Worm (Caenorhabditis elegans) whole organism, midembryonic: Measurements from ENCODE around the gene F52B10.3.

ENCODE experiments used
- T22C8.4 ChIP-seq: fragments of 200-800 bp; sonication (Bioruptor generic); IDR thresholded peaks from 2 replicates; pipeline ENCODE4 v1.3.6; 2022; ENCODE audit warnings: missing genetic modification characterization, missing compliant biosample characterization
- cog-1 ChIP-seq: sonication (generic microtip); optimal IDR thresholded peaks from 2 replicates; lab custom pipeline; 2016; ENCODE audit warnings: missing genetic modification characterization, missing compliant biosample characterization
- flt-1 ChIP-seq: fragments of 200-800 bp; sonication (Bioruptor generic); IDR thresholded peaks from 2 replicates; pipeline ENCODE4 v1.3.6; 2022; ENCODE audit warnings: missing genetic modification characterization, missing compliant biosample characterization
- klf-2 ChIP-seq: fragments of 200-800 bp; sonication (Bioruptor generic); conservative IDR thresholded peaks from 2 replicates; pipeline ENCODE4 v1.3.6; 2022; ENCODE audit warnings: missing genetic modification reagents, missing genetic modification characterization, missing compliant biosample characterization
- med-1 ChIP-seq: sonication (generic microtip); optimal IDR thresholded peaks from 2 replicates; lab custom pipeline; 2017; ENCODE audit warnings: missing genetic modification characterization, mild to moderate bottlenecking, missing compliant biosample characterization, antibody characterized with exemption, missing genetic modification reagents; ENCODE audit not compliant: insufficient read depth
- ref-1 ChIP-seq: fragments of 200-800 bp; sonication (Bioruptor generic); conservative IDR thresholded peaks from 2 replicates; pipeline ENCODE4 v1.3.6; 2022; ENCODE audit warnings: missing genetic modification reagents, missing genetic modification characterization, missing compliant biosample characterization
- tab-1 ChIP-seq: fragments of 200-800 bp; sonication (Bioruptor generic); IDR thresholded peaks from 2 replicates; pipeline ENCODE4 v1.3.6; 2022; ENCODE audit warnings: missing genetic modification characterization, missing compliant biosample characterization
- ztf-23 ChIP-seq: fragments of 200-800 bp; sonication (Bioruptor generic); IDR thresholded peaks from 2 replicates; pipeline ENCODE4 v1.3.6; 2022; ENCODE audit warnings: missing genetic modification reagents, missing genetic modification characterization, missing compliant biosample characterization
- ztf-29 ChIP-seq: fragments of 200-800 bp; sonication (Bioruptor generic); IDR thresholded peaks from 2 replicates; pipeline ENCODE4 v1.3.6; 2022; ENCODE audit warnings: missing genetic modification reagents, missing genetic modification characterization, missing compliant biosample characterization

F52B10.3 gene

DNA sequence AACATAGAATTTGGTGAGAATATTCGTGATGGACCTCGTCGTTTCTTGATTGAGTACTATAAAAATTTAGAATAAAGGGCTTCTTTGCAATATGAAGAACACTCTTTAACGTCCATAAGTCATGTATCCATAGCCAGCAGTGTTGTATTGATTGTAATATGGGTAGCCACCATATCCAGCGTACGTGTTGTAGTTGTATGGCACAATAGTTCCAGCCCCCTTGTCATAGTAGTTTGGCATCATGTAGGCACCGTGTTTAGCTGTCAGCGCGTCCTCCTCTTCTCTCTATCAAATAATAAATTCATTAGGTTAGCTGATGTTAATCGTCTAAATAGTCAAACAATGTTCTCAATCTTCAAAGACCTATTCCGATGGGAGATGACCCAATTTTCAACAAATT is 24.9 kb downstream of the F52B10.3 start:
- TF ChIP-seq ztf-23 (GFP tag; lab: Robert Waterston, UW) (no peak), ztf-29 (GFP tag; lab: Robert Waterston, UW) (no peak), klf-2 (GFP tag; lab: Robert Waterston, UW) (no peak), med-1 (GFP tag; lab: Kevin White, UChicago) (no peak)

DNA sequence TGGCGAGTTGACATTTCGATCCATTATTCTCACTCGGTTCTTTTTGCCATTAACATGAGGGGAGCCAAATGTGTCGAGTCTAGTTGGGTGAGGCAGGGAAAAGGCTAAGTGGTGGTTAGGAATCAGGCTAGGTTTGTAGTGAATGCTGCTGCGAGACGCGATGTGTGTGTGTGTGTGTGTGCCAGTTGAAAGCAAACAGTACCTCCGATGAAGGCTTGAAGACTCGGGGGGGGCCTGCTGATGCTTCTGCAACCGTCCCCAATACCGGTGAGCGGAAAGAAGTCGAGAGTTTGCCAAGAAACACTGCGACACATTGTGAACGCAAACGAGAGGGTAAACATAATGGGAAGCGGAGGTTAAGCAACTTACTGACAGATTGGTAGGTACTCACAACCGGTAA is 27.1 kb downstream of the F52B10.3 start, which contains the start of gene F53B3.3:
TSS of gene F53B3.3 (minus strand) at position 101 of the 400 bp plus-strand sequence.
- 0 out of 2 replicates have a peak, but pooled peaks have one; percentile 12 for TF ChIP-seq ztf-29 (GFP tag; lab: Robert Waterston, UW)
- TF ChIP-seq cog-1 (tag; lab: Kevin White, UChicago) = no peak

DNA sequence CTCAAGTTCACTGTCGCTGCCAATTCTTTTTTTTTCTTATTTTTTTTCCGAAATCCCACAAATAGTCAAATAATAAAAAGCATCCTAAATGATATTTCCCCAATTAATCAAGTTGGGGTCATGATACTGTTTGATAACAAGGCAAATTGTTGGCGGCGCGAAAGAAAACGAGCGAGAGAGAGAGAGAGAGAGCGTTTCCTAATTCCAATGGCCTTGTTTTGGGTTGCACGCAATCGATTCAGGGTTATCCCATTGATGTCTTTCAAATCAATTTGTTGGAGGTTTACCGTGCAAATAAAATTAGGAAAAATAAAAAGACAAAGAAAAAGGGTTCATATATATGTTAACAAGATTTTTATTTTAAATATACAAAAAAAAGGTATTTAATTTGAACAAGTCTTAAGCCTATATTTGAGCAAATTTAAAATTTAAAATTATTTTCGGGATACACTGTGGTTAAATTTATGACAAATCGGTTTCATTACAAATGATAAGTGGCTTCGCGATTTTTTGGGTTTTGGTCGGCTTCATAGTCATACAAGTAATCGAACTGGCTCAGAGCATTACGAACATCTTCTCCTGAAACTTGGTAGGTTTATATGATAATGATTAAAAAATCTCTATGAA is 32.5 kb downstream of the F52B10.3 start:
- TF ChIP-seq tab-1 (no peak), ztf-23 (GFP tag; lab: Robert Waterston, UW) (no peak)

DNA sequence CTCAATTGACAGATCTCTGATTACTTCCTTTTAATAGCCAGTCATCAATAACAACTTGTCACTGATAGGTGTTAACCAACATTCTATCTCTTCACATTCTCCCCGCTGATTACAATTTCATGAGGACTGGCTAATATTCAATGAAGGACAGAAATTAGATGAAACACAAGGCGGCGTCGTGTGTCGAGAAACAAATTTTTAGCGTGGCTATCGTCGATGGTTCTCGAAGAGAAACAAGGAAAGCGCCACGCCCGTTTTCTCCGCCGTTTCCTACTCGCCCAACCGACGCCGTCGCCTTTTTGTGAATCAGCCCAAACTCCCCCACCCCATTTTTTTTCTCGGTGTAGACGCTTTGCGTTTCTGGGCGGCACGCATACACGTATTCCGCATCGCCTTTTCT is 34.2 kb downstream of the F52B10.3 start, which contains the start of gene F53B3.6:
TSS of gene F53B3.6 (plus strand) at position 284 of the 400 bp plus-strand sequence.
- TF ChIP-seq ztf-29 (GFP tag; lab: Robert Waterston, UW) (no peak), ref-1 (no peak), flt-1 (GFP tag; lab: Robert Waterston, UW) (no peak), ztf-23 (GFP tag; lab: Robert Waterston, UW) (no peak), tab-1 (no peak), med-1 (GFP tag; lab: Kevin White, UChicago) (no peak), cog-1 (tag; lab: Kevin White, UChicago) (no peak), T22C8.4 (no peak), klf-2 (GFP tag; lab: Robert Waterston, UW) (no peak)

DNA sequence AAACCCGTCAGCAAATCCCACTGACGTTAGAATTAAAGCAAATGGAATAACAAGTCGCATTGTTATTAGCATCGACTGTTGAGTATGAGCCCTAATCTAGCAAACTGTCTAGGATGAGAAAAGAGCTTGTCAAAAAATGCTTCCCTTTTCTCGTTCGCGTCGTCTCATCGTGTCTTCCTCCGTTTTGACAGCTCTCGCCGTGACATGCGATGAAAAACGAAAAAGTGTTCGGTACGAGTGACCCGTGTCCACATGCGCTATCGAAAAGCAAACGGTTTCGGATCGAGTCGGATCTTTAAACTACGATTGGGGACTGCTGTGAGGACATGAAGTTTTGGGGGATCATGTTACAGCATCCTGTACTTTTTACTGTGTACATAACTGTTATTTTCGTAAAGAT is 35.8 kb downstream of the F52B10.3 start, which contains the start of gene comt-1:
TSS of gene comt-1 (minus strand) at position 101 of the 400 bp plus-strand sequence.
- TF ChIP-seq T22C8.4 = no peak
- no peak for TF ChIP-seq ztf-29 (GFP tag; lab: Robert Waterston, UW)
- no peak for TF ChIP-seq ref-1
- no peak for TF ChIP-seq ztf-23 (GFP tag; lab: Robert Waterston, UW)
- TF ChIP-seq flt-1 (GFP tag; lab: Robert Waterston, UW) = no peak
- no peak for TF ChIP-seq klf-2 (GFP tag; lab: Robert Waterston, UW)
- no peak for TF ChIP-seq med-1 (GFP tag; lab: Kevin White, UChicago)
- no peak for TF ChIP-seq cog-1 (tag; lab: Kevin White, UChicago)
- TF ChIP-seq tab-1 = no peak

DNA sequence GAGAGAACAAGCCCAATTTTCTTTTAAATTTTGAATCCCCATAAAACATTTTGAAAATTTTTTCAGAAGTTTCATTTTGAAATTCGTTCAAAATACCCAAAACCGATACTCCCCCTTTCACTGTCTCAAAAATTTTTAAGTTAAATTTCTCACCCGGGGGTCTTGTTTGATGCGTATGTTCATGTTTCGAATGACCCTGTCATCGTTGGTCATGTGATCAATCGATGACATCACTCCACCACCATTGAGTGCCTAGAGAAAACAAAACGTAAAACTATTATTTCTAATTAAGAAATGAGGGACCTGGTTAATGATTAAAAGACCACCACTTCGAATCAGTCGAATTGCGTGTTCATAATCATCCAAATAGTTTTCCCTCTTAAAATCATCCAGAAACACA is 39.8 kb downstream of the F52B10.3 start:
- TF ChIP-seq ztf-23 (GFP tag; lab: Robert Waterston, UW) = no peak
- no peak for TF ChIP-seq ztf-29 (GFP tag; lab: Robert Waterston, UW)
- no peak for TF ChIP-seq flt-1 (GFP tag; lab: Robert Waterston, UW)
- no peak for TF ChIP-seq cog-1 (tag; lab: Kevin White, UChicago)
- no peak for TF ChIP-seq klf-2 (GFP tag; lab: Robert Waterston, UW)
- TF ChIP-seq T22C8.4 = no peak
- TF ChIP-seq tab-1 = no peak
- TF ChIP-seq med-1 (GFP tag; lab: Kevin White, UChicago) = no peak
- no peak for TF ChIP-seq ref-1

DNA sequence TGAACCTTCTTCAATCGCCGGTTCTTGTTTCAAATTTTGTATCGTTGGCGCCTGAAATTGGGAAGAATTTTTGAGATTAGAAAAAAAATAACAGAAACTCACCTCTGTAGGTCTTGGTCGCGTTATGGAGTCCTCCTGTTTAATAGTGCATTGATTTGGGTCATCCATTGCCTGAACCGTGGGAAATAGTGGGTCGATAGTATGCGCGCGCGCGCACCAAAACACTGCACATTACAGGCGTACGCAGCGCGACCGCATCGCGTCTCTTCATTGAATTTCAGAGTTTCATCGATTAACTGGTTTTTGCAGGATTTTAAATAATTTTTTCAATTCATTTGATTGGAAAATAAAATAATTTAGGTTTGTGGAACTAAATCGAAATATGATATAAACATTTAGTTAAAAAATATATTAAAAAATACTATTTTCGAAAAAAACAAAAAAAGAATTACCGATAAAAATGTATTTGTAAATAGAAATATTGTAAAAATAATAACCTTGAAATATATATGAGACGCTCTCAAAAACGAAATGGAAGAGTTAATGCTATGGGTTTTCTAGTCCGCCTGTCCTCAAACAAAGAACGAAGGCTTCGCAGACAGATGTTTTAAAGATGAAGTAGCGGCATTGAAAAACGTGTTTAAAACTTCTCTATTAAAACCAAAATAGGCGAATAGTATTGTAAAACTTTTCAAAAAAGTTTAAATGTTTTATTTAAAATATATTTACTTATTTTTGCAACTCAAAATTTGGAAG is 40.9 kb downstream of the F52B10.3 start, which contains the start of gene tra-4:
TSS of gene tra-4 (minus strand) at position 534 of the 756 bp plus-strand sequence.
- no peak for TF ChIP-seq cog-1 (tag; lab: Kevin White, UChicago)
- no peak for TF ChIP-seq flt-1 (GFP tag; lab: Robert Waterston, UW)
- TF ChIP-seq ref-1 = no peak
- TF ChIP-seq ztf-29 (GFP tag; lab: Robert Waterston, UW) = no peak
- TF ChIP-seq tab-1 = no peak
- TF ChIP-seq ztf-23 (GFP tag; lab: Robert Waterston, UW) = no peak
- no peak for TF ChIP-seq med-1 (GFP tag; lab: Kevin White, UChicago)
- no peak for TF ChIP-seq T22C8.4
- TF ChIP-seq klf-2 (GFP tag; lab: Robert Waterston, UW) = no peak

DNA sequence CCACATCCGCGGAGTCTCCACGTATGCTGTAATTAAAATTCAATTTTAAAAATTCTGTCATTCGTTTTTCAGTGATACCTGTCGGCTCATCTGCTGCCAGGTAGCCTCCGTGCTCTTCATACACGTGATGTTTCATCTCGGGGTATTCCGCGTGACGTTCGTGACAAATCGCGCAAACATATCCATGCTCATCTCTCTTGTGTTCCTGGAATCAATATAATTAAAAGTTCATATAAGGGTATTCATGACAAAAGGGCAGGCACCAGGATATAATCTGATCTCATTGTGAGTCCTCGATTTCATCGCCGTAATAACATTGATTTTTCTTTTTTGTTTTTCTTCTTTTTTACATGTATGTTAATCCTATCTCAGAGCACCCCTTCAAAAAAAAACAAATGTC is 44.2 kb downstream of the F52B10.3 start:
- TF ChIP-seq med-1 (GFP tag; lab: Kevin White, UChicago) (no peak), cog-1 (tag; lab: Kevin White, UChicago) (no peak), ztf-29 (GFP tag; lab: Robert Waterston, UW) (no peak), T22C8.4 (no peak), ztf-23 (GFP tag; lab: Robert Waterston, UW) (no peak), klf-2 (GFP tag; lab: Robert Waterston, UW) (no peak)

DNA sequence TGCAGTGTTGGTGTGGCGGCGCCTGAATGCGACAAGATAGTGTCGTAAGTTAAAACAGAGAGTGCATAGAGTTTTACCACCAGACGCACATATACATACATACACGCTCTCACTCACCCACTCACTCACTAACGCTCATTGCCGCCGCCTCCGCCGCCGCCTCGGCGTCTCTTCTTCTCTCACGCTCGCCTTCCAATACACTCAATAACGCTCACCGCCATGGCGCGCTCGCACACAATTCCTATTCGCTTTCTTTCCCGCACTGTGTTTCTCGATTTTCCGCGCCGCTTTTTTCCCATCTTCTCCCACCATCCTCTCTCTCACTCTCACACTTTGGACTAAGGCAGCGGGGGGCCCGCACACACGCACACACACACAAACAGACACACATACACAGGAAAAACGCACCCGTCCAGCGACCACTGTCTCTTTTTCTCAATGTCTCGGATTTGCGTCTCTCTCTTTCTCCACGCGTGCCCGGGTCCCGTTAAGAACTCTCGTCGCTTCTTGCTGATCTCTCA is 45.7 kb downstream of the F52B10.3 start, which contains the start of gene kin-29:
TSS of gene kin-29 (minus strand) at position 51 of the 521 bp plus-strand sequence.
- no peak for TF ChIP-seq med-1 (GFP tag; lab: Kevin White, UChicago)
- TF ChIP-seq flt-1 (GFP tag; lab: Robert Waterston, UW) = peak; percentile 43; the same call in 1 of the 2 replicates
- TF ChIP-seq ztf-23 (GFP tag; lab: Robert Waterston, UW) = no peak; the same call in 1 of the 2 replicates
- 0 out of 2 replicates have a peak, but pooled peaks have one; percentile 32 for TF ChIP-seq ref-1
- TF ChIP-seq cog-1 (tag; lab: Kevin White, UChicago) = peak; percentile 73
- TF ChIP-seq klf-2 (GFP tag; lab: Robert Waterston, UW) = no peak
- peak; percentile 14; the same call in 1 of the 2 replicates for TF ChIP-seq tab-1
- TF ChIP-seq T22C8.4 = no peak
- TF ChIP-seq ztf-29 (GFP tag; lab: Robert Waterston, UW) = peak; percentile 50
